Worm (Caenorhabditis elegans) whole organism, L2 larva: Measurements from ENCODE around the gene Y73B6A.3.

ENCODE experiments used
- C34F6.9 ChIP-seq: fragments of 150-350 bp; optimal IDR thresholded peaks from 2 replicates; lab custom pipeline; 2014; ENCODE audit warnings: missing biosample characterization, missing genetic modification characterization
- F13H6.1 ChIP-seq: sonication (generic microtip); optimal IDR thresholded peaks from 2 replicates; lab custom pipeline; 2016; ENCODE audit warnings: missing genetic modification characterization, missing compliant biosample characterization
- R02D3.7 ChIP-seq: fragments of 150-350 bp; optimal IDR thresholded peaks from 2 replicates; lab custom pipeline; 2014; ENCODE audit warnings: missing biosample characterization, missing genetic modification characterization
- Y55F3AM.14 ChIP-seq: fragments of 200-800 bp; sonication (Bioruptor generic); optimal IDR thresholded peaks from 2 replicates; lab custom pipeline; 2018; ENCODE audit warnings: mild to moderate bottlenecking, missing genetic modification characterization, missing compliant biosample characterization
- ZK546.5 ChIP-seq: sonication (generic microtip); optimal IDR thresholded peaks from 2 replicates; lab custom pipeline; 2017; ENCODE audit warnings: missing biosample characterization, missing genetic modification characterization
- alr-1 ChIP-seq: fragments of 150-350 bp; optimal IDR thresholded peaks from 2 replicates; lab custom pipeline; 2014; ENCODE audit warnings: missing biosample characterization, missing genetic modification characterization
- aly-2 ChIP-seq: fragments of 150-350 bp; optimal IDR thresholded peaks from 2 replicates; lab custom pipeline; 2014; ENCODE audit warnings: missing biosample characterization, missing genetic modification characterization
- ama-1 ChIP-seq: fragments of 150-350 bp; optimal IDR thresholded peaks from 2 replicates; lab custom pipeline; 2018; ENCODE audit warnings: inconsistent platforms
- blmp-1 ChIP-seq: sonication (generic microtip); optimal IDR thresholded peaks from 2 replicates; lab custom pipeline; 2017; ENCODE audit warnings: missing genetic modification characterization, mild to moderate bottlenecking, missing compliant biosample characterization, antibody characterized with exemption, moderate library complexity; ENCODE audit not compliant: insufficient read depth
- ceh-16 ChIP-seq: fragments of 150-350 bp; optimal IDR thresholded peaks from 2 replicates; lab custom pipeline; 2014; ENCODE audit warnings: missing biosample characterization, missing genetic modification characterization
- ceh-82 ChIP-seq: fragments of 150-350 bp; optimal IDR thresholded peaks from 2 replicates; lab custom pipeline; 2014; ENCODE audit warnings: missing biosample characterization, missing genetic modification characterization
- crh-2 ChIP-seq: sonication (generic microtip); optimal IDR thresholded peaks from 2 replicates; lab custom pipeline; 2017; ENCODE audit warnings: missing biosample characterization, missing genetic modification characterization
- dmd-4 ChIP-seq: sonication (generic microtip); optimal IDR thresholded peaks from 2 replicates; lab custom pipeline; 2017; ENCODE audit warnings: missing biosample characterization, missing genetic modification characterization
- egl-27 ChIP-seq: sonication (generic microtip); optimal IDR thresholded peaks from 3 replicates; lab custom pipeline; 2017; ENCODE audit warnings: missing biosample characterization, missing genetic modification reagents, missing genetic modification characterization
- elt-1 ChIP-seq: fragments of 150-350 bp; optimal IDR thresholded peaks from 2 replicates; lab custom pipeline; 2014; ENCODE audit warnings: missing biosample characterization, missing genetic modification characterization
- elt-3 ChIP-seq: sonication (generic microtip); optimal IDR thresholded peaks from 2 replicates; lab custom pipeline; 2017; ENCODE audit warnings: missing biosample characterization, missing genetic modification characterization
- fos-1 ChIP-seq: fragments of 150-350 bp; optimal IDR thresholded peaks from 2 replicates; lab custom pipeline; 2014; ENCODE audit warnings: missing biosample characterization, missing genetic modification characterization
- gmeb-1 ChIP-seq: fragments of 150-350 bp; optimal IDR thresholded peaks from 2 replicates; lab custom pipeline; 2014; ENCODE audit warnings: missing biosample characterization, missing genetic modification characterization
- lin-11 ChIP-seq: fragments of 150-350 bp; sonication (generic microtip); optimal IDR thresholded peaks from 2 replicates; lab custom pipeline; 2014; ENCODE audit warnings: missing biosample characterization, missing genetic modification characterization, inconsistent platforms, mixed read lengths
- lin-13 ChIP-seq: fragments of 150-350 bp; optimal IDR thresholded peaks from 2 replicates; lab custom pipeline; 2014; ENCODE audit warnings: missing biosample characterization, missing genetic modification reagents, missing genetic modification characterization
- lin-39 ChIP-seq: fragments of 150-350 bp; optimal IDR thresholded peaks from 2 replicates; lab custom pipeline; 2014; ENCODE audit warnings: missing biosample characterization, missing genetic modification reagents, missing genetic modification characterization
- lsy-2 ChIP-seq, 2 experiments: fragments of 150-350 bp in 1 of 2; sonication (generic microtip) in 1 of 2; optimal IDR thresholded peaks; 2 replicates each; lab custom pipeline; 2014 to 2017; ENCODE audit warnings: missing biosample characterization in 2 of 2, missing genetic modification characterization in 2 of 2
- mab-5 ChIP-seq: fragments of 150-350 bp; optimal IDR thresholded peaks from 2 replicates; lab custom pipeline; 2014; ENCODE audit warnings: missing biosample characterization, missing genetic modification characterization
- mbf-1 ChIP-seq: sonication (generic microtip); optimal IDR thresholded peaks from 2 replicates; lab custom pipeline; 2017; ENCODE audit warnings: missing biosample characterization, missing genetic modification characterization
- mdl-1 ChIP-seq, 2 experiments: fragments of 150-350 bp in 1 of 2; sonication (generic microtip) in 1 of 2; optimal IDR thresholded peaks; 2 replicates each; lab custom pipeline; 2017; ENCODE audit warnings: missing biosample characterization in 2 of 2, missing genetic modification characterization in 2 of 2
- nhr-10 ChIP-seq: sonication (generic microtip); optimal IDR thresholded peaks from 2 replicates; lab custom pipeline; 2017; ENCODE audit warnings: missing biosample characterization, missing genetic modification characterization
- nhr-11 ChIP-seq: fragments of 150-350 bp; optimal IDR thresholded peaks from 2 replicates; lab custom pipeline; 2014; ENCODE audit warnings: missing biosample characterization, missing genetic modification characterization
- nhr-12 ChIP-seq: fragments of 150-350 bp; optimal IDR thresholded peaks from 2 replicates; lab custom pipeline; 2014; ENCODE audit warnings: missing biosample characterization, missing genetic modification characterization
- nhr-129 ChIP-seq: fragments of 150-350 bp; optimal IDR thresholded peaks from 2 replicates; lab custom pipeline; 2014; ENCODE audit warnings: missing biosample characterization, missing genetic modification characterization
- nhr-21 ChIP-seq: fragments of 150-350 bp; optimal IDR thresholded peaks from 2 replicates; lab custom pipeline; 2014; ENCODE audit warnings: missing biosample characterization, missing genetic modification characterization
- nhr-23 ChIP-seq: fragments of 150-350 bp; optimal IDR thresholded peaks from 2 replicates; lab custom pipeline; 2014; ENCODE audit warnings: missing biosample characterization, missing genetic modification reagents, missing genetic modification characterization
- nhr-237 ChIP-seq: fragments of 150-350 bp; optimal IDR thresholded peaks from 2 replicates; lab custom pipeline; 2014; ENCODE audit warnings: missing biosample characterization, missing genetic modification characterization
- nhr-25 ChIP-seq: fragments of 150-350 bp; sonication (generic microtip); optimal IDR thresholded peaks from 3 replicates; lab custom pipeline; 2014; ENCODE audit warnings: missing biosample characterization, missing genetic modification characterization
- nhr-6 ChIP-seq: fragments of 150-350 bp; optimal IDR thresholded peaks from 2 replicates; lab custom pipeline; 2014; ENCODE audit warnings: missing biosample characterization, missing genetic modification characterization
- nhr-77 ChIP-seq: fragments of 150-350 bp; optimal IDR thresholded peaks from 2 replicates; lab custom pipeline; 2014; ENCODE audit warnings: missing biosample characterization, missing genetic modification characterization
- peb-1 ChIP-seq: fragments of 150-350 bp; optimal IDR thresholded peaks from 2 replicates; lab custom pipeline; 2014; ENCODE audit warnings: missing biosample characterization, missing genetic modification characterization
- sem-4 ChIP-seq: fragments of 150-350 bp; optimal IDR thresholded peaks from 2 replicates; lab custom pipeline; 2014; ENCODE audit warnings: missing biosample characterization, missing genetic modification reagents, missing genetic modification characterization
- skn-1 ChIP-seq: sonication (generic microtip); optimal IDR thresholded peaks from 2 replicates; lab custom pipeline; 2017; ENCODE audit warnings: missing biosample characterization, missing genetic modification characterization
- sma-3 ChIP-seq: sonication (generic microtip); optimal IDR thresholded peaks from 2 replicates; lab custom pipeline; 2016; ENCODE audit warnings: missing genetic modification reagents, missing genetic modification characterization, missing compliant biosample characterization
- sma-9 ChIP-seq, 2 experiments: fragments of 150-350 bp in 1 of 2; sonication (generic microtip) in 1 of 2; optimal IDR thresholded peaks; 2 replicates each; lab custom pipeline; 2014 to 2016; ENCODE audit warnings: missing genetic modification characterization in 2 of 2, mild to moderate bottlenecking in 1 of 2, missing biosample characterization in 1 of 2, missing compliant biosample characterization in 1 of 2, missing genetic modification reagents in 1 of 2, moderate library complexity in 1 of 2
- snpc-4 ChIP-seq: fragments of 150-350 bp; optimal IDR thresholded peaks from 2 replicates; lab custom pipeline; 2014; ENCODE audit warnings: missing biosample characterization, missing genetic modification characterization
- unc-39 ChIP-seq: fragments of 150-350 bp; optimal IDR thresholded peaks from 2 replicates; lab custom pipeline; 2014; ENCODE audit warnings: missing biosample characterization, missing genetic modification characterization
- unc-55 ChIP-seq: fragments of 150-350 bp; sonication (generic microtip); optimal IDR thresholded peaks from 3 replicates; lab custom pipeline; 2014; ENCODE audit warnings: missing biosample characterization, missing genetic modification reagents, missing genetic modification characterization
- unc-62 ChIP-seq: fragments of 150-350 bp; optimal IDR thresholded peaks from 2 replicates; lab custom pipeline; 2014; ENCODE audit warnings: missing biosample characterization, missing genetic modification reagents, missing genetic modification characterization
- zag-1 ChIP-seq: fragments of 150-350 bp; optimal IDR thresholded peaks from 2 replicates; lab custom pipeline; 2014; ENCODE audit warnings: missing biosample characterization, missing genetic modification characterization
- ztf-1 ChIP-seq: fragments of 200-800 bp; sonication (Bioruptor generic); conservative IDR thresholded peaks from 2 replicates; pipeline ENCODE4 v1.3.6; 2022; ENCODE audit warnings: missing genetic modification characterization, missing compliant biosample characterization
- ztf-11 ChIP-seq: sonication (generic microtip); optimal IDR thresholded peaks from 2 replicates; lab custom pipeline; 2017; ENCODE audit warnings: missing biosample characterization, missing genetic modification characterization
- ztf-4 ChIP-seq: fragments of 150-350 bp; optimal IDR thresholded peaks from 2 replicates; lab custom pipeline; 2014; ENCODE audit warnings: missing biosample characterization, missing genetic modification characterization

Y73B6A.3 gene

DNA sequence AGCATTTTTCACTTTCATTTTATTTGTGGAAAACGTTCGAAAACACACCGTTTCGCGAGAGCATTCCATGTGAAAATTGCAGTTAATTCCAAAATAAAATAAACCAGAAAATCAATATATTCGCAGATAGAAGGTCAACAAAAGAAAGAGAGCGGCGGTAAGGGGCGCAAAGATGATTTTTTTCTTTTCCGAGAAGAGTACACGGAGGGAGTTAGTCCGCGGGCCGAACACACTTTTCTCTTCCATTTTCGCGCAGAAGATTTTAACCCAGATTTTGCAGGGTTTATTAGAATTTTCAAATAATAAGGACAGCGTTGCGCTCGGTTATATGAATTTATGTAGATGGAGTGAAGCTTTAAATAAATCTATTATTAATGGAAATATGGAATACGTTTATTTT lies 7.6 kb upstream of the Y73B6A.3 start:
- TF ChIP-seq lin-11 = no peak
- TF ChIP-seq skn-1 (tag; lab: Kevin White, UChicago) = no peak
- no peak for TF ChIP-seq nhr-25 (tag; lab: Kevin White, UChicago)
- TF ChIP-seq sma-3 (GFP tag; lab: Kevin White, UChicago) = peak; percentile 32
- no peak for TF ChIP-seq unc-62 (GFP tag; lab: Kevin White, UChicago)
- TF ChIP-seq ceh-16 (tag; lab: Kevin White, UChicago) = no peak
- TF ChIP-seq elt-1 (tag; lab: Kevin White, UChicago) = no peak
- TF ChIP-seq nhr-6 (tag; lab: Kevin White, UChicago) = no peak
- TF ChIP-seq blmp-1 (tag; lab: Kevin White, UChicago) = no peak
- peak; percentile 1 for TF ChIP-seq fos-1 (tag; lab: Kevin White, UChicago)
- no peak for TF ChIP-seq aly-2
- peak; percentile 48 for TF ChIP-seq unc-55
- no peak for TF ChIP-seq nhr-11 (tag; lab: Kevin White, UChicago)
- TF ChIP-seq mbf-1 (tag; lab: Kevin White, UChicago) = no peak
- TF ChIP-seq ceh-82 (tag; lab: Kevin White, UChicago) = no peak
- TF ChIP-seq C34F6.9 (tag; lab: Kevin White, UChicago) = peak; percentile 28
- TF ChIP-seq nhr-23 (tag; lab: Kevin White, UChicago) = no peak
- peak; percentile 22 for TF ChIP-seq nhr-129
- no peak for TF ChIP-seq peb-1 (tag; lab: Kevin White, UChicago)
- TF ChIP-seq unc-39 (tag; lab: Kevin White, UChicago) = no peak
- no peak for TF ChIP-seq lin-13 (GFP tag; lab: Kevin White, UChicago)
- TF ChIP-seq egl-27 (tag; lab: Kevin White, UChicago) = no peak
- TF ChIP-seq ama-1 (lab: Kevin White, UChicago) = no peak
- no peak for TF ChIP-seq mab-5
- TF ChIP-seq lin-39 (tag; lab: Kevin White, UChicago) = no peak
- TF ChIP-seq F13H6.1 (tag; lab: Kevin White, UChicago) = no peak
- TF ChIP-seq mdl-1 (tag; optimal IDR thresholded peaks at IDR 0.05; lab: Kevin White, UChicago) = no peak
- no peak for TF ChIP-seq nhr-12 (tag; lab: Kevin White, UChicago)
- no peak for TF ChIP-seq snpc-4 (tag; lab: Kevin White, UChicago)
- TF ChIP-seq ZK546.5 = no peak
- peak in 1 of 2 experiments; percentile 45 for TF ChIP-seq lsy-2 (tag; optimal IDR thresholded peaks at IDR 0.05; lab: Kevin White, UChicago)
- TF ChIP-seq sem-4 (tag; lab: Kevin White, UChicago) = no peak
- TF ChIP-seq crh-2 (tag; lab: Kevin White, UChicago) = peak; percentile 17
- TF ChIP-seq nhr-77 (tag; lab: Kevin White, UChicago) = no peak
- TF ChIP-seq sma-9 (GFP tag; optimal IDR thresholded peaks at IDR 0.05; lab: Kevin White, UChicago) = peak; percentile 61
- TF ChIP-seq sma-9 (tag; optimal IDR thresholded peaks at IDR 0.05; lab: Kevin White, UChicago) = no peak
- no peak for TF ChIP-seq ztf-4 (tag; lab: Kevin White, UChicago)
- TF ChIP-seq R02D3.7 (tag; lab: Kevin White, UChicago) = no peak
- no peak for TF ChIP-seq ztf-1 (GFP tag; lab: Robert Waterston, UW)
- no peak for TF ChIP-seq Y55F3AM.14 (GFP tag; lab: Kevin White, UChicago)
- no peak for TF ChIP-seq zag-1 (tag; lab: Kevin White, UChicago)
- TF ChIP-seq nhr-237 (tag; lab: Kevin White, UChicago) = no peak
- TF ChIP-seq dmd-4 = no peak
- TF ChIP-seq nhr-10 (tag; lab: Kevin White, UChicago) = no peak
- no peak for TF ChIP-seq ztf-11
- peak; percentile 25 for TF ChIP-seq gmeb-1 (tag; lab: Kevin White, UChicago)
- TF ChIP-seq alr-1 (tag; lab: Kevin White, UChicago) = no peak
- no peak for TF ChIP-seq elt-3 (tag; lab: Kevin White, UChicago)
- TF ChIP-seq nhr-21 (tag; lab: Kevin White, UChicago) = no peak
